Fruit fly (Drosophila melanogaster) whole organism, wandering third instar larva: Measurements from ENCODE around the gene CG10877.

ENCODE experiments used
- CG32264 ChIP-seq: fragments of 200-800 bp; sonication (Bioruptor generic); optimal IDR thresholded peaks from 2 replicates; lab custom pipeline; 2016; ENCODE audit warnings: missing biosample characterization, missing genetic modification characterization
- CG9705 ChIP-seq: fragments of 200-800 bp; sonication (Bioruptor generic); optimal IDR thresholded peaks from 2 replicates; lab custom pipeline; 2018; ENCODE audit warnings: missing biosample characterization, mild to moderate bottlenecking, missing genetic modification characterization
- CrebA ChIP-seq: fragments of 200-800 bp; sonication (Bioruptor generic); optimal IDR thresholded peaks from 2 replicates; lab custom pipeline; 2016; ENCODE audit warnings: missing biosample characterization, mild to moderate bottlenecking, missing genetic modification characterization, borderline replicate concordance
- Dfd ChIP-seq: fragments of >200 bp; optimal IDR thresholded peaks from 2 replicates; lab custom pipeline; 2017; ENCODE audit warnings: missing biosample characterization, missing genetic modification characterization
- Dif ChIP-seq: fragments of 200-275, 200-300 bp; sonication (Bioruptor generic); optimal IDR thresholded peaks from 2 replicates; lab custom pipeline; 2018; ENCODE audit warnings: missing biosample characterization, missing genetic modification characterization; ENCODE audit not compliant: partially characterized antibody
- GATAd ChIP-seq: sonication (Bioruptor generic); optimal IDR thresholded peaks from 2 replicates; lab custom pipeline; 2016; ENCODE audit warnings: missing biosample characterization, missing genetic modification characterization
- HLH106 ChIP-seq: fragments of 200-800 bp; optimal IDR thresholded peaks from 3 replicates; lab custom pipeline; 2019; ENCODE audit warnings: missing biosample characterization, mild to moderate bottlenecking, missing genetic modification characterization, moderate library complexity
- Hnf4 ChIP-seq: fragments of 200-800 bp; sonication (Bioruptor generic); optimal IDR thresholded peaks from 2 replicates; lab custom pipeline; 2016; ENCODE audit warnings: missing biosample characterization, mild to moderate bottlenecking, missing genetic modification characterization
- Hr78 ChIP-seq: fragments of >200 bp; optimal IDR thresholded peaks from 2 replicates; lab custom pipeline; 2017; ENCODE audit warnings: missing biosample characterization, missing genetic modification characterization
- Hr83 ChIP-seq: fragments of 200-300 bp; sonication (Bioruptor generic); optimal IDR thresholded peaks from 2 replicates; lab custom pipeline; 2016; ENCODE audit warnings: missing biosample characterization, mild to moderate bottlenecking, missing genetic modification characterization, moderate library complexity; ENCODE audit not compliant: poor library complexity, severe bottlenecking
- Jra ChIP-seq: sonication (Bioruptor generic); optimal IDR thresholded peaks from 2 replicates; lab custom pipeline; 2016; ENCODE audit warnings: missing biosample characterization, missing genetic modification characterization
- Mio ChIP-seq: sonication (Bioruptor generic); optimal IDR thresholded peaks from 2 replicates; lab custom pipeline; 2016; ENCODE audit warnings: missing biosample characterization, missing genetic modification characterization
- Myc ChIP-seq: fragments of >200 bp; optimal IDR thresholded peaks from 2 replicates; lab custom pipeline; 2017
- N ChIP-seq: fragments of >200 bp; optimal IDR thresholded peaks from 2 replicates; lab custom pipeline; 2018; ENCODE audit warnings: missing biosample characterization, missing external identifiers, missing genetic modification characterization
- OdsH ChIP-seq: fragments of 200-800 bp; sonication (Bioruptor generic); optimal IDR thresholded peaks from 2 replicates; lab custom pipeline; 2016; ENCODE audit warnings: missing biosample characterization, mild to moderate bottlenecking, missing genetic modification characterization
- Rel ChIP-seq, 2 experiments: fragments of 200-800 bp; sonication (Bioruptor generic) in 1 of 2; optimal IDR thresholded peaks; 2 replicates in 1 of 2; 3 replicates in 1 of 2; lab custom pipeline; 2016 to 2019; ENCODE audit warnings: mild to moderate bottlenecking in 2 of 2, missing biosample characterization in 2 of 2, missing genetic modification characterization in 2 of 2, moderate library complexity in 1 of 2
- Sp1 ChIP-seq: fragments of 200-800 bp; sonication (Bioruptor generic); optimal IDR thresholded peaks from 3 replicates; lab custom pipeline; 2019; ENCODE audit warnings: missing biosample characterization, mild to moderate bottlenecking, missing genetic modification characterization, moderate library complexity
- Vsx2 ChIP-seq: fragments of 200-300, 225-300 bp; sonication (Bioruptor generic); optimal IDR thresholded peaks from 2 replicates; lab custom pipeline; 2018; ENCODE audit warnings: missing biosample characterization, missing genetic modification characterization; ENCODE audit not compliant: partially characterized antibody
- br ChIP-seq: fragments of 200-800 bp; sonication (Bioruptor generic); optimal IDR thresholded peaks from 2 replicates; lab custom pipeline; 2016; ENCODE audit warnings: missing biosample characterization, missing genetic modification characterization
- brk ChIP-seq: fragments of 200-800 bp; sonication (Bioruptor generic); optimal IDR thresholded peaks from 2 replicates; lab custom pipeline; 2016; ENCODE audit warnings: missing biosample characterization, mild to moderate bottlenecking, missing genetic modification characterization
- dl ChIP-seq, 2 experiments: fragments of 175-275, 200-275 bp in 1 of 2; fragments of 200-275 bp in 1 of 2; sonication (Bioruptor generic); optimal IDR thresholded peaks; lab custom pipeline; 2018; ENCODE audit warnings: mild to moderate bottlenecking in 2 of 2, missing biosample characterization in 2 of 2, missing genetic modification characterization in 2 of 2, moderate library complexity in 2 of 2; ENCODE audit not compliant: partially characterized antibody in 2 of 2, insufficient read depth in 1 of 2
- dmrt93B ChIP-seq: fragments of 200-800 bp; sonication (Bioruptor generic); optimal IDR thresholded peaks from 2 replicates; lab custom pipeline; 2018; ENCODE audit warnings: missing biosample characterization, mild to moderate bottlenecking, missing genetic modification characterization
- dsf ChIP-seq: sonication (Bioruptor generic); optimal IDR thresholded peaks from 2 replicates; lab custom pipeline; 2016; ENCODE audit warnings: missing biosample characterization, missing genetic modification characterization, borderline replicate concordance
- ey ChIP-seq: fragments of 200-800 bp; sonication (Bioruptor generic); optimal IDR thresholded peaks from 2 replicates; lab custom pipeline; 2016; ENCODE audit warnings: missing biosample characterization, missing genetic modification characterization
- h ChIP-seq: fragments of 200-800 bp; sonication (Bioruptor generic); optimal IDR thresholded peaks from 3 replicates; lab custom pipeline; 2016; ENCODE audit warnings: missing biosample characterization, mild to moderate bottlenecking, missing genetic modification characterization
- jim ChIP-seq: fragments of 175-275, 200-325 bp; sonication (Bioruptor generic); optimal IDR thresholded peaks from 2 replicates; lab custom pipeline; 2016; ENCODE audit warnings: missing biosample characterization, mild to moderate bottlenecking, missing genetic modification characterization
- pan ChIP-seq: fragments of >200 bp; optimal IDR thresholded peaks from 2 replicates; lab custom pipeline; 2017
- psq ChIP-seq: fragments of 200-800 bp; sonication (Bioruptor generic); optimal IDR thresholded peaks from 3 replicates; lab custom pipeline; 2017; ENCODE audit warnings: missing biosample characterization, mild to moderate bottlenecking, missing genetic modification characterization, moderate library complexity
- rgr ChIP-seq: fragments of 200-800 bp; sonication (Bioruptor generic); optimal IDR thresholded peaks from 3 replicates; lab custom pipeline; 2016; ENCODE audit warnings: missing biosample characterization, mild to moderate bottlenecking, missing genetic modification characterization
- sage ChIP-seq: fragments of 200-800 bp; sonication (Bioruptor generic); optimal IDR thresholded peaks from 2 replicates; lab custom pipeline; 2016; ENCODE audit warnings: missing biosample characterization, mild to moderate bottlenecking, missing genetic modification characterization
- sv ChIP-seq: fragments of 200-800 bp; sonication (Bioruptor generic); optimal IDR thresholded peaks from 3 replicates; lab custom pipeline; 2016; ENCODE audit warnings: missing biosample characterization, missing genetic modification characterization
- tai ChIP-seq: sonication (Bioruptor generic); optimal IDR thresholded peaks from 2 replicates; lab custom pipeline; 2016; ENCODE audit warnings: missing biosample characterization, missing genetic modification characterization
- usp ChIP-seq: fragments of >200 bp; optimal IDR thresholded peaks from 2 replicates; lab custom pipeline; 2017; ENCODE audit warnings: missing biosample characterization, missing genetic modification characterization
- woc ChIP-seq: sonication (Bioruptor generic); optimal IDR thresholded peaks from 2 replicates; lab custom pipeline; 2016; ENCODE audit warnings: missing biosample characterization, mild to moderate bottlenecking, missing genetic modification characterization

The CG10877 gene

DNA sequence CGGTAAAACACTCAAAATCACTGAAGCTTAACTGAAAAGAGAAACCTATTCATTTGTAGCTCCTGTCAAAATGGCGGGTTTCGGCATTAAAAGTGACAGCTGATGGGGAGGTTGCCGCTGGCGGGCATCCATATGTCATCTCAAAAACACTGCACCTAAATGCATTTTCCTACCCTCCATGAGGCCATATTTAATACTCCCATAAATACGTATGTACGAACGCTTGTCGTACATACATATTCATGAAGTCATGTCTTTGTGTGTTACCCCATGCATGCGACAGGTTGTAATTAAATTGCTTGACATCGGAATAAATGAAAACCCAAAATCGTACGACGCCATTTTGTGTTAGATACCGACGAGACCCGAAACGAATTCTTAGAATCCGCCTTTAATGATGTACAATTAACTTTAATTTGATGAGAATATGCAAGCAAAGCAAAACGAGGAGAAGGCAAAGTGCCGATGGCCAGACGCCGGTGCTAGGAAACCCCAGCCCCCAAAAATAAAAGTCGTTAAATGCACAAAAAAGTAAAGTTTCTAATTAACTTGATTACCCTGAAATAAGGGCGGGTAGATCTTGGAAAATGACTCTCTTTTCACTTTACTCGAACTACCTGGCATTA is 32.6 kb upstream of the CG10877 start:
- TF ChIP-seq ey (GFP tag; lab: Kevin White, UChicago) = no peak
- no peak for TF ChIP-seq dmrt93B
- TF ChIP-seq sage (GFP tag; lab: Kevin White, UChicago) = no peak
- no peak for TF ChIP-seq sv (GFP tag; lab: Kevin White, UChicago)
- TF ChIP-seq Jra (GFP tag; lab: Kevin White, UChicago) = no peak
- no peak for TF ChIP-seq Dfd (GFP tag; lab: Kevin White, UChicago)

DNA sequence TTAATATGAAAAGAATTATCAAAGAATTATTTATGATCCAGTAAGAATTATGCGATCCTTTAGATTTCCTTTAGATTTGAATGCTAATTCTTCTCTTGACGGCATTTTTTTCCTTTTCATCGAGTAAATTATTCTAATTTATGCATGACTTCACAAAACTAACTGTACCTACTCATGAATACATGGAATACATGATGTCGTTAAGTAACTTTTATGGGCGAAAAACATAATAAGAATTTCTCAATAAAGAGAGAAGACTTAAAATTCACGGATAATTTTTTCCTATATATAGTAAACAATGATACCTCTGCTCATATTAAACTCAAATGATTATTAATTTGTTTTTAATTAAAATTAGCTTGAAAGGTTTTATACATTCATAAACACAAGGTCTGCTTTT is 32.0 kb upstream of the CG10877 start:
- TF ChIP-seq brk (GFP tag; lab: Kevin White, UChicago) (no peak), jim (GFP tag; lab: Kevin White, UChicago) (no peak), dsf (GFP tag; lab: Kevin White, UChicago) (no peak), sv (GFP tag; lab: Kevin White, UChicago) (no peak), GATAd (no peak), usp (no peak), Vsx2 (GFP tag; lab: Kevin White, UChicago) (no peak), CG9705 (no peak)

dm6 chr3R:20595145-20595812 is 31.4 kb upstream of the CG10877 start:
- TF ChIP-seq N = no peak
- no peak for TF ChIP-seq h (GFP tag; lab: Kevin White, UChicago)
- no peak for TF ChIP-seq dl (GFP tag; optimal IDR thresholded peaks at IDR 0.05; lab: Kevin White, UChicago; ENCODE audit: insufficient read depth in 1 of 2, partially characterized antibody in 2 of 2)
- TF ChIP-seq brk (GFP tag; lab: Kevin White, UChicago) = no peak
- no peak for TF ChIP-seq sv (GFP tag; lab: Kevin White, UChicago)
- TF ChIP-seq Rel (GFP tag; optimal IDR thresholded peaks at IDR 0.05; lab: Kevin White, UChicago) = no peak
- TF ChIP-seq Rel (tag; optimal IDR thresholded peaks at IDR 0.05; lab: Kevin White, UChicago) = no peak
- TF ChIP-seq tai = no peak
- no peak for TF ChIP-seq dsf (GFP tag; lab: Kevin White, UChicago)
- TF ChIP-seq jim (GFP tag; lab: Kevin White, UChicago) = no peak
- TF ChIP-seq Myc (lab: Kevin White, UChicago) = no peak
- TF ChIP-seq Hr83 (GFP tag; lab: Kevin White, UChicago) = no peak
- TF ChIP-seq pan (lab: Kevin White, UChicago) = no peak
- TF ChIP-seq Vsx2 (GFP tag; lab: Kevin White, UChicago) = no peak
- TF ChIP-seq ey (GFP tag; lab: Kevin White, UChicago) = no peak
- TF ChIP-seq CG32264 = no peak
- no peak for TF ChIP-seq Dif
- no peak for TF ChIP-seq sage (GFP tag; lab: Kevin White, UChicago)
- TF ChIP-seq HLH106 (tag; lab: Kevin White, UChicago) = no peak
- TF ChIP-seq Hnf4 (GFP tag; lab: Kevin White, UChicago) = no peak
- TF ChIP-seq woc (GFP tag; lab: Kevin White, UChicago) = no peak

DNA sequence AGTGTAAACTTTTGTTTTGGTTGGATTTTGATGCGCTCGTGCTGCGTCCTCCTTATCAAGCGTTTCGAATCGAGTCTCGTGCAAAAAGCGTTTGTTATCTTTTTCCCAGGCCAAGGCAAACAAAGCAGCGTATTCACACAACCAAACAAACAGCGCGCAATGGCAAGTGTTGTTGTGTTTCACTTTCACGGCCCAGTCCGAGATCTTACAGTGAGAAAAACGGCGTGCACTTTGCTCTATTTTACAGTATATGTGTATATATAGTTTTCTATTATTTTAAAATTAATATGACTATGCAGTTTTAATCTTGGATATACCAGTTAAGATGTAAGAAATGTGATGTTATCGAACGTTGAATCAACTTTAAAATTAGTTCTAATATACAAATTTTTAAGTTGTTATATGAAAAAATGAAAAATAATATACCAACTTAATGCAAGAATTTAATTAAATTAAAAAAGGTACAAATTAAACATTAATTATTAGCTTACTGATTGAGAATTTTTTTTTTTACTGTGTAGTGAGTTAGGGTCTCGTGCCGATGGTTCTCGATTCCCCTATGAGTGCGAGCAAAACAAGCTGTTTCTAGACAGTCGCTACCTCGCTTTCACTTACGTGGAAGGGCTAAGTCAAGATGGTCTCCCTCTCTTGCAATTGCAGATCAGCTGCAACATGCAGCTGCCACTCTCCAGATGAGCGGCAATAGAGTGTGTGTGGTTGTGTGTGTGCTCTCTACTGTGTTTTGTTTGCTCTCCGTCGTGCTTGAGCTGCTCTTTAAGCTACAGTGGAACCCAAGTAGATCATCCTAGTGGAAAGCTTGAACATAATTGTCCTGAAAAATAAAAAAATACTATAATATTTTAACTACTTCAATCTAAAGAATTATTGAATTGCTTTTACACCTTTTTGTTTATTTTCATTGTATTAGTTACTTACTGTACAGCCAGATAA is 30.6 kb upstream of the CG10877 start:
- no peak for TF ChIP-seq Hr78
- TF ChIP-seq brk (GFP tag; lab: Kevin White, UChicago) = peak; percentile 64
- peak; percentile 9 for TF ChIP-seq br (GFP tag; lab: Kevin White, UChicago)
- no peak for TF ChIP-seq jim (GFP tag; lab: Kevin White, UChicago)
- TF ChIP-seq Hnf4 (GFP tag; lab: Kevin White, UChicago) = peak; percentile 54
- no peak for TF ChIP-seq Mio
- TF ChIP-seq N = no peak
- peak; percentile 44 for TF ChIP-seq ey (GFP tag; lab: Kevin White, UChicago)
- peak; percentile 56 for TF ChIP-seq CG9705
- TF ChIP-seq Dif = peak; percentile 49
- no peak for TF ChIP-seq usp
- TF ChIP-seq Myc (lab: Kevin White, UChicago) = no peak
- no peak for TF ChIP-seq Rel (GFP tag; optimal IDR thresholded peaks at IDR 0.05; lab: Kevin White, UChicago)
- peak; percentile 19 for TF ChIP-seq Rel (tag; optimal IDR thresholded peaks at IDR 0.05; lab: Kevin White, UChicago)
- TF ChIP-seq psq (GFP tag; lab: Kevin White, UChicago) = peak; percentile 82
- TF ChIP-seq dmrt93B = peak; percentile 69
- no peak for TF ChIP-seq tai
- TF ChIP-seq dl (GFP tag; optimal IDR thresholded peaks at IDR 0.05; lab: Kevin White, UChicago; ENCODE audit: insufficient read depth in 1 of 2, partially characterized antibody in 2 of 2) = peak; percentile 51 to 74
- TF ChIP-seq h (GFP tag; lab: Kevin White, UChicago) = peak; percentile 68
- peak; percentile 91 for TF ChIP-seq OdsH (GFP tag; lab: Kevin White, UChicago)
- TF ChIP-seq CrebA (GFP tag; lab: Kevin White, UChicago) = no peak
- TF ChIP-seq sage (GFP tag; lab: Kevin White, UChicago) = peak; percentile 16
- peak; percentile 89 for TF ChIP-seq rgr (GFP tag; lab: Kevin White, UChicago)
- TF ChIP-seq woc (GFP tag; lab: Kevin White, UChicago) = peak; percentile 44
- no peak for TF ChIP-seq Dfd (GFP tag; lab: Kevin White, UChicago)
- TF ChIP-seq CG32264 = no peak
- TF ChIP-seq Hr83 (GFP tag; lab: Kevin White, UChicago) = peak; percentile 8
- peak; percentile 53 for TF ChIP-seq sv (GFP tag; lab: Kevin White, UChicago)
- TF ChIP-seq Sp1 (GFP tag; lab: Kevin White, UChicago) = peak; percentile 90
- TF ChIP-seq dsf (GFP tag; lab: Kevin White, UChicago) = peak; percentile 1
